Fruit fly (Drosophila melanogaster): Measurements from ENCODE around the gene CG11327.
A peak's percentile ranks its signal among the peaks of the same experiment; 100 is the strongest.

The CG11327 gene

DNA sequence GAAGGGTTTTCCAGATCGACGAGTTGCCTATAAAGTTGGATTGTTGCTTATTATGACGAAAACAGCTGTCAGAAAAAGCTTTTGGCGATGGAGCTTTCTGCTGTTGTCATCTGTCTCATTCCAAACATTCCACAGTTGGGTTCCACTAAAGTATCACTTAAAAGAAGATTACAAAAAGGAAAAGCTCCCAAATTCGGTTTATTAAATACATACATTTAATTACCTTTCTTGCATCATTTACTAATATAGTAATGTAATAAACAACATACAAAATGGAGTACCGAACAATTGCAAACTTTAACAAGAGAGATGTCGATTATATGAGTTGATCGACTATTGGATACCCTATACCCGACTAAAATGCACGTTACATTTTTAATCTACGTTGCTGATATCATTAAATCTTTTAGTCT lies 30.2 kb downstream of the CG11327 start, which contains the start of gene CG31633 (continued):
- TF ChIP-seq crp (GFP tag; optimal IDR thresholded peaks at IDR 0.05) (peak in 1 of 2 experiments; percentile 79), pfk (GFP tag; optimal IDR thresholded peaks at IDR 0.05) (peak; percentile 96), CG10209 (GFP tag; optimal IDR thresholded peaks at IDR 0.05) (no peak), CG10147 (GFP tag; optimal IDR thresholded peaks at IDR 0.05) (no peak), D19B (GFP tag; optimal IDR thresholded peaks at IDR 0.05) (peak; percentile 77), CG2120 (GFP tag; optimal IDR thresholded peaks at IDR 0.05) (no peak), CG30020 (tag; optimal IDR thresholded peaks at IDR 0.05) (no peak), pzg (GFP tag; optimal IDR thresholded peaks at IDR 0.05) (peak; percentile 10), HLH4C (GFP tag; IDR thresholded peaks at IDR 0.05; ENCODE audit: partially characterized antibody) (peak; percentile 94), MBD-R2 (GFP tag; IDR thresholded peaks at IDR 0.05) (peak; percentile 54; the same call in 1 of the 2 replicates), CG7963 (GFP tag; IDR thresholded peaks at IDR 0.05; ENCODE audit: partially characterized antibody) (peak; percentile 82), CG3726 (GFP tag; IDR thresholded peaks at IDR 0.05) (no peak), hb (GFP tag; IDR thresholded peaks at IDR 0.05; ENCODE audit: partially characterized antibody) (peak; percentile 85), zen2 (GFP tag; IDR thresholded peaks at IDR 0.05; ENCODE audit: partially characterized antibody) (peak; percentile 53; the same call in 2 of the 3 replicates), Dip3 (GFP tag; optimal IDR thresholded peaks at IDR 0.05) (no peak), Pdp1 (GFP tag; optimal IDR thresholded peaks at IDR 0.05) (peak in 1 of 2 experiments; percentile 48), Bgb (GFP tag; IDR thresholded peaks at IDR 0.05; ENCODE audit: partially characterized antibody) (peak; percentile 73), sd (tag; optimal IDR thresholded peaks at IDR 0.05) (peak; percentile 89), Dll (GFP tag; IDR thresholded peaks at IDR 0.05; ENCODE audit: partially characterized antibody) (peak; percentile 71), Fer3 (tag; optimal IDR thresholded peaks at IDR 0.05) (no peak), hbn (GFP tag; IDR thresholded peaks at IDR 0.05; ENCODE audit: partially characterized antibody) (peak; percentile 56; the same call in 1 of the 2 replicates), CG11504 (tag; optimal IDR thresholded peaks at IDR 0.05) (no peak), CG34224 (GFP tag; IDR thresholded peaks at IDR 0.05; ENCODE audit: partially characterized antibody) (peak; percentile 91), mld (GFP tag; IDR thresholded peaks at IDR 0.05; ENCODE audit: partially characterized antibody) (peak; percentile 77), inv (GFP tag; IDR thresholded peaks at IDR 0.05; ENCODE audit: partially characterized antibody) (peak; percentile 40; the same call in 1 of the 2 replicates), CG14860 (GFP tag; IDR thresholded peaks at IDR 0.05; ENCODE audit: partially characterized antibody) (peak; percentile 85), CG13624 (GFP tag; optimal IDR thresholded peaks at IDR 0.05) (no peak), unc-4 (GFP tag; IDR thresholded peaks at IDR 0.05; ENCODE audit: partially characterized antibody) (peak; percentile 50), Med (GFP tag) (peak; percentile 55), chinmo (GFP tag; IDR thresholded peaks at IDR 0.05; ENCODE audit: partially characterized antibody) (peak; percentile 80; the same call in 1 of the 4 replicates)

dm6 chr2L:6649085-6649754 lies 37.3 kb downstream of the CG11327 start, which contains the start of the genes CG31635 and Tango1:
Gene CG31635 (minus strand): TSS chr2L:6649114.
Gene Tango1 (plus strand): TSS chr2L:6649388.
- TF ChIP-seq D19B (GFP tag; optimal IDR thresholded peaks at IDR 0.05) (no peak), danr (GFP tag; IDR thresholded peaks at IDR 0.05) (no peak), Hsf (GFP tag; optimal IDR thresholded peaks at IDR 0.05) (peak; percentile 17), repo (GFP tag; optimal IDR thresholded peaks at IDR 0.05) (no peak), BtbVII (GFP tag; optimal IDR thresholded peaks at IDR 0.05) (no peak), TFAM (GFP tag; optimal IDR thresholded peaks at IDR 0.05) (no peak), tio (GFP tag; optimal IDR thresholded peaks at IDR 0.05) (no peak), ind (GFP tag; optimal IDR thresholded peaks at IDR 0.05) (no peak), zf30C (GFP tag; optimal IDR thresholded peaks at IDR 0.05) (no peak), CG4360 (GFP tag; IDR thresholded peaks at IDR 0.05) (no peak), HLH54F (GFP tag; optimal IDR thresholded peaks at IDR 0.05) (peak; percentile 36), CG14965 (GFP tag; optimal IDR thresholded peaks at IDR 0.05; ENCODE audit: borderline replicate concordance) (no peak), ab (GFP tag; optimal IDR thresholded peaks at IDR 0.05) (no peak), caup (GFP tag; optimal IDR thresholded peaks at IDR 0.05; ENCODE audit: severe bottlenecking) (no peak), CG17361 (GFP tag; IDR thresholded peaks at IDR 0.05) (no peak; the same call in none of the 3 replicates), CG30403 (GFP tag; optimal IDR thresholded peaks at IDR 0.05) (peak; percentile 30), stwl (tag; optimal IDR thresholded peaks at IDR 0.05) (peak; percentile 66), CG14710 (tag; optimal IDR thresholded peaks at IDR 0.05) (peak; percentile 81), zen2 (GFP tag; IDR thresholded peaks at IDR 0.05; ENCODE audit: partially characterized antibody) (no peak)

All from whole organism, embryonic.